Fruit fly (Drosophila melanogaster): ENCODE measurements around the gene Ndfip.

The Ndfip gene

DNA sequence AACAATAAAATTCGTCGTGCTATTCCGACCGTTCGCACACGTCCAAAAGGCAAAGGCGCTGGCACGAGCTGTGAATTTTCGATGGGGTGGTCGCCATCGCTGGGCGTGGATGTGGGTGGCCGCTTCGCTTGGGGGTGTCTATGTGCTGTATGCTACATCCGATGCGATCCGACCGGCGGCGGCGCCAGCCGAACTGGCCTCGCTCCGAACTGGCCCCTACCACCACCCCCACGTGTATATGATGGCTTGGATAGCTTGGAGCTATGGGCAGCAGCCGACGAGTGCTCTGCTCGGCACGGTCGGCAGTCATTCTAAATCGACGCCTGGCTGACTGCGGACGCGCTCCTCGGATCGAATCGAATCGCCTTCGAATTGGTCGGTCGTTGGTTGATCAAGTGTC is 20.9 kb downstream of the Ndfip start, which contains the start of gene CG7497:
Gene CG7497 (plus strand): TSS at position 308 of the 400 bp plus-strand sequence.
- no peak; the same call in 1 of the 2 replicates for TF ChIP-seq Gug (GFP tag; IDR thresholded peaks at IDR 0.05)
- TF ChIP-seq Sox15 (GFP tag; optimal IDR thresholded peaks at IDR 0.05): no peak
- no peak for TF ChIP-seq pdm3 (GFP tag; optimal IDR thresholded peaks at IDR 0.05)
- TF ChIP-seq topi (GFP tag; optimal IDR thresholded peaks at IDR 0.05): no peak
- no peak for TF ChIP-seq CG8319 (GFP tag; optimal IDR thresholded peaks at IDR 0.05)
- TF ChIP-seq Hr39 (GFP tag; optimal IDR thresholded peaks at IDR 0.05): no peak
- TF ChIP-seq Eip93F (GFP tag; optimal IDR thresholded peaks at IDR 0.05): no peak
- no peak for TF ChIP-seq achi (GFP tag; optimal IDR thresholded peaks at IDR 0.05)
- TF ChIP-seq CG6854 (GFP tag; optimal IDR thresholded peaks at IDR 0.05): no peak

dm6 chr3L:17631247-17631646 is 22.8 kb downstream of the Ndfip start:
- TF ChIP-seq acj6 (GFP tag; optimal IDR thresholded peaks at IDR 0.05) (peak; percentile 5), CG8319 (GFP tag; optimal IDR thresholded peaks at IDR 0.05) (no peak), CG8632 (GFP tag; optimal IDR thresholded peaks at IDR 0.05) (peak; percentile 17), CG10669 (GFP tag; optimal IDR thresholded peaks at IDR 0.05) (peak; percentile 21), Eip78C (GFP tag) (peak; percentile 81), CG7368 (GFP tag; optimal IDR thresholded peaks at IDR 0.05) (no peak), CG6276 (GFP tag; optimal IDR thresholded peaks at IDR 0.05) (no peak), net (GFP tag; optimal IDR thresholded peaks at IDR 0.05) (peak; percentile 32), CG3919 (GFP tag; optimal IDR thresholded peaks at IDR 0.05) (no peak), CG1621 (tag; optimal IDR thresholded peaks at IDR 0.05) (peak; percentile 5), ss (GFP tag; optimal IDR thresholded peaks at IDR 0.05) (peak in 1 of 2 experiments; percentile 48), CG16779 (tag; optimal IDR thresholded peaks at IDR 0.05) (no peak), OdsH (GFP tag; optimal IDR thresholded peaks at IDR 0.05) (peak; percentile 4), esn (GFP tag; optimal IDR thresholded peaks at IDR 0.05) (peak; percentile 8), Sox102F (GFP tag; optimal IDR thresholded peaks at IDR 0.05) (peak; percentile 2), CG6854 (GFP tag; optimal IDR thresholded peaks at IDR 0.05) (peak; percentile 63), CG6808 (GFP tag; optimal IDR thresholded peaks at IDR 0.05) (peak; percentile 34), Sox14 (GFP tag; optimal IDR thresholded peaks at IDR 0.05) (no peak), CG34406 (GFP tag; optimal IDR thresholded peaks at IDR 0.05) (peak; percentile 2), pdm3 (GFP tag; optimal IDR thresholded peaks at IDR 0.05) (no peak), vri (GFP tag; optimal IDR thresholded peaks at IDR 0.05) (peak; percentile 6), CG9139 (GFP tag; optimal IDR thresholded peaks at IDR 0.05) (peak; percentile 51), CG6163 (GFP tag; IDR thresholded peaks at IDR 0.05) (peak; percentile 10; the same call in 1 of the 3 replicates)

- peak; percentile 68 for TF ChIP-seq svp (GFP tag)
- TF ChIP-seq Hr38 (GFP tag; optimal IDR thresholded peaks at IDR 0.05): no peak
- TF ChIP-seq Eip78C (GFP tag): peak; percentile 57
- TF ChIP-seq esn (GFP tag; optimal IDR thresholded peaks at IDR 0.05): no peak
- no peak for TF ChIP-seq vri (GFP tag; optimal IDR thresholded peaks at IDR 0.05)
- TF ChIP-seq CG6808 (GFP tag; optimal IDR thresholded peaks at IDR 0.05): peak; percentile 28
- TF ChIP-seq Ets21C (GFP tag; optimal IDR thresholded peaks at IDR 0.05): no peak
- TF ChIP-seq Blimp-1 (GFP tag; optimal IDR thresholded peaks at IDR 0.05): no peak
- no peak for TF ChIP-seq Ets96B (tag; optimal IDR thresholded peaks at IDR 0.05)
- peak; percentile 26 to 29 for TF ChIP-seq ss (GFP tag; optimal IDR thresholded peaks at IDR 0.05)
These were observed 28.4 kb downstream of the Ndfip start for dm6 chr3L:17625574-17626128.

DNA sequence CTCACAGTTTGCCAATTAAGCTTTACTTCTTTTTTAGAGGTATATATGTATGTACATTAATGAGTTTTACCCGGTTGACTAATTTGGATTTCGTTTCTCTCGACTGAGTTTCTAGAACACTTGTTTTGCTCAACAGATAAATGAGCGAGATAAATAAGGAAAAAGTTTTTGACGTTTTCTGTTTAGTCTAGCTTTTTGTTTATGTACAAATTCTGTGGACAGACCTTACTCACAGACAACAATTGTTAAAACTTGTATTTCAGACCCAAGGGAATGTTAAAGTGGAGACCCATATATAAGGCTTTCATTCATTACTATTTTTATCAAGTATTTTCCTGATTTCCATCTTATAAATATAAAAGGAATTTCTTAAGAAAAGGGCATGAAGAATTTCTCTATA is 29.1 kb downstream of the Ndfip start:
- TF ChIP-seq esn (GFP tag; optimal IDR thresholded peaks at IDR 0.05) (no peak), fkh (GFP tag; optimal IDR thresholded peaks at IDR 0.05) (peak; percentile 11)
